Fruit fly (Drosophila melanogaster) whole organism, prepupa: ENCODE data around the gene rtp.
A peak's percentile ranks its signal among the peaks of the same experiment; 100 is the strongest.

Experiments used
- CG10631 ChIP-seq: fragments of 200-800 bp; sonication (Bioruptor generic); optimal IDR thresholded peaks from 2 replicates; lab custom pipeline; 2016; ENCODE audit warnings: missing biosample characterization, missing genetic modification characterization
- CG10669 ChIP-seq: fragments of 200-800 bp; sonication (Bioruptor generic); optimal IDR thresholded peaks from 3 replicates; lab custom pipeline; 2018; ENCODE audit warnings: missing biosample characterization, mild to moderate bottlenecking, missing genetic modification characterization, moderate library complexity
- CG11294 ChIP-seq: fragments of 200-800 bp; sonication (Bioruptor generic); IDR thresholded peaks from 2 replicates; pipeline ENCODE4 v1.3.6; 2022; ENCODE audit warnings: missing biosample characterization, missing genetic modification characterization
- CG11762 ChIP-seq: fragments of 200-800 bp; sonication (Bioruptor generic); optimal IDR thresholded peaks from 3 replicates; lab custom pipeline; 2016; ENCODE audit warnings: missing biosample characterization, missing genetic modification characterization; ENCODE audit not compliant: insufficient read depth
- CG11902 ChIP-seq: fragments of 200-800 bp; sonication (Bioruptor generic); optimal IDR thresholded peaks from 3 replicates; lab custom pipeline; 2016; ENCODE audit warnings: missing biosample characterization, missing genetic modification characterization
- CG15336 ChIP-seq: fragments of 200-800 bp; sonication (Bioruptor generic); IDR thresholded peaks from 2 replicates; pipeline ENCODE4 v1.3.6; 2022; ENCODE audit warnings: missing biosample characterization, missing genetic modification characterization
- CG31627 ChIP-seq: fragments of 200-800 bp; sonication (Bioruptor generic); optimal IDR thresholded peaks from 3 replicates; lab custom pipeline; 2016; ENCODE audit warnings: missing biosample characterization, missing genetic modification characterization
- CG32006 ChIP-seq: fragments of 200-800 bp; sonication (Bioruptor generic); optimal IDR thresholded peaks from 3 replicates; lab custom pipeline; 2017; ENCODE audit warnings: missing biosample characterization, mild to moderate bottlenecking, missing genetic modification characterization
- CG34406 ChIP-seq: fragments of 200-800 bp; sonication (Bioruptor generic); optimal IDR thresholded peaks from 3 replicates; lab custom pipeline; 2016; ENCODE audit warnings: missing biosample characterization, missing genetic modification characterization
- CG6163 ChIP-seq: fragments of 200-800 bp; sonication (Bioruptor generic); IDR thresholded peaks from 3 replicates; pipeline ENCODE4 v1.3.6; 2022; ENCODE audit warnings: missing biosample characterization, missing genetic modification characterization
- CG6276 ChIP-seq: fragments of 200-800 bp; sonication (Bioruptor generic); optimal IDR thresholded peaks from 2 replicates; lab custom pipeline; 2017; ENCODE audit warnings: missing biosample characterization, mild to moderate bottlenecking, missing genetic modification characterization
- CG6808 ChIP-seq: fragments of 200-800 bp; sonication (Bioruptor generic); optimal IDR thresholded peaks from 3 replicates; lab custom pipeline; 2017; ENCODE audit warnings: missing biosample characterization, missing genetic modification characterization, mild to moderate bottlenecking, moderate library complexity, missing genetic modification reagents
- CG6854 ChIP-seq: fragments of 200-800 bp; sonication (Bioruptor generic); optimal IDR thresholded peaks from 2 replicates; lab custom pipeline; 2017; ENCODE audit warnings: missing biosample characterization, mild to moderate bottlenecking, missing genetic modification characterization
- CG7368 ChIP-seq: fragments of 200-800 bp; sonication (Bioruptor generic); optimal IDR thresholded peaks from 3 replicates; lab custom pipeline; 2016; ENCODE audit warnings: missing biosample characterization, missing genetic modification characterization
- CG8119 ChIP-seq: fragments of 200-800 bp; sonication (Bioruptor generic); IDR thresholded peaks from 3 replicates; pipeline ENCODE4 v1.3.6; 2022; ENCODE audit warnings: missing biosample characterization, missing genetic modification characterization
- CG8632 ChIP-seq: fragments of 200-800 bp; sonication (Bioruptor generic); optimal IDR thresholded peaks from 3 replicates; lab custom pipeline; 2016; ENCODE audit warnings: missing biosample characterization, missing genetic modification characterization
- CG9139 ChIP-seq: fragments of 200-800 bp; sonication (Bioruptor generic); optimal IDR thresholded peaks from 3 replicates; lab custom pipeline; 2017; ENCODE audit warnings: missing biosample characterization, mild to moderate bottlenecking, missing genetic modification characterization
- Eip75B ChIP-seq: fragments of 200-800 bp; sonication (Bioruptor generic); optimal IDR thresholded peaks from 3 replicates; lab custom pipeline; 2016; ENCODE audit warnings: missing biosample characterization, missing genetic modification characterization
- Eip78C ChIP-seq: fragments of 200-800 bp; sonication (Bioruptor generic); peaks from one replicate; lab custom pipeline; 2016; ENCODE audit warnings: missing biosample characterization, missing genetic modification characterization
- Eip93F ChIP-seq: fragments of 200-800 bp; sonication (Bioruptor generic); optimal IDR thresholded peaks from 2 replicates; lab custom pipeline; 2016; ENCODE audit warnings: missing biosample characterization, mild to moderate bottlenecking, missing genetic modification characterization
- Ets21C ChIP-seq: fragments of 200-800 bp; sonication (Bioruptor generic); optimal IDR thresholded peaks from 3 replicates; lab custom pipeline; 2016; ENCODE audit warnings: missing biosample characterization, missing genetic modification characterization
- Ets96B ChIP-seq: fragments of 200-800 bp; optimal IDR thresholded peaks from 2 replicates; lab custom pipeline; 2019; ENCODE audit warnings: missing biosample characterization, mild to moderate bottlenecking, missing genetic modification characterization, moderate library complexity
- Gug ChIP-seq: fragments of 200-800 bp; sonication (Bioruptor generic); IDR thresholded peaks from 2 replicates; pipeline ENCODE4 v1.3.6; 2022; ENCODE audit warnings: missing biosample characterization, missing genetic modification characterization
- Hr38 ChIP-seq: sonication (Bioruptor generic); optimal IDR thresholded peaks from 2 replicates; lab custom pipeline; 2016; ENCODE audit warnings: missing biosample characterization, missing genetic modification characterization
- Hr39 ChIP-seq: fragments of 200-800 bp; sonication (Bioruptor generic); optimal IDR thresholded peaks from 2 replicates; lab custom pipeline; 2016; ENCODE audit warnings: missing biosample characterization, missing genetic modification characterization
- Hr4 ChIP-seq: fragments of 200-800 bp; sonication (Bioruptor generic); optimal IDR thresholded peaks from 3 replicates; lab custom pipeline; 2016; ENCODE audit warnings: missing biosample characterization, missing genetic modification characterization
- Lpt ChIP-seq: fragments of 200-800 bp; sonication (Bioruptor generic); optimal IDR thresholded peaks from 3 replicates; lab custom pipeline; 2016; ENCODE audit warnings: missing biosample characterization, missing genetic modification characterization
- OdsH ChIP-seq: fragments of 200-800 bp; sonication (Bioruptor generic); optimal IDR thresholded peaks from 3 replicates; lab custom pipeline; 2016; ENCODE audit warnings: missing biosample characterization, missing genetic modification characterization
- Smox ChIP-seq: fragments of 200-800 bp; sonication (Bioruptor generic); optimal IDR thresholded peaks from 3 replicates; lab custom pipeline; 2016; ENCODE audit warnings: missing biosample characterization, missing genetic modification characterization
- Sox102F ChIP-seq: fragments of 200-800 bp; sonication (Bioruptor generic); optimal IDR thresholded peaks from 2 replicates; lab custom pipeline; 2016; ENCODE audit warnings: missing biosample characterization, mild to moderate bottlenecking, missing genetic modification characterization
- Sox15 ChIP-seq: fragments of 200-800 bp; sonication (Bioruptor generic); optimal IDR thresholded peaks from 3 replicates; lab custom pipeline; 2016; ENCODE audit warnings: missing biosample characterization, missing genetic modification characterization
- achi ChIP-seq: fragments of 200-800 bp; sonication (Bioruptor generic); optimal IDR thresholded peaks from 3 replicates; lab custom pipeline; 2016; ENCODE audit warnings: missing biosample characterization, missing genetic modification characterization
- acj6 ChIP-seq: fragments of 200-800 bp; sonication (Bioruptor generic); optimal IDR thresholded peaks from 3 replicates; lab custom pipeline; 2016; ENCODE audit warnings: missing biosample characterization, missing genetic modification characterization
- cyc ChIP-seq: fragments of 200-800 bp; sonication (Bioruptor generic); optimal IDR thresholded peaks from 3 replicates; lab custom pipeline; 2016; ENCODE audit warnings: missing biosample characterization, missing genetic modification characterization
- dac ChIP-seq: fragments of 200-800 bp; sonication (Bioruptor generic); optimal IDR thresholded peaks from 2 replicates; lab custom pipeline; 2017; ENCODE audit warnings: missing biosample characterization, mild to moderate bottlenecking, missing genetic modification characterization
- eg ChIP-seq: fragments of 200-800 bp; sonication (Bioruptor generic); IDR thresholded peaks from 3 replicates; pipeline ENCODE4 v1.3.6; 2022; ENCODE audit warnings: missing biosample characterization, missing genetic modification characterization
- esn ChIP-seq: fragments of 200-800 bp; sonication (Bioruptor generic); optimal IDR thresholded peaks from 2 replicates; lab custom pipeline; 2016; ENCODE audit warnings: missing biosample characterization, mild to moderate bottlenecking, missing genetic modification characterization, moderate library complexity
- fkh ChIP-seq: fragments of 200-800 bp; sonication (Bioruptor generic); optimal IDR thresholded peaks from 3 replicates; lab custom pipeline; 2017; ENCODE audit warnings: missing biosample characterization, mild to moderate bottlenecking, missing genetic modification characterization, moderate library complexity
- lz ChIP-seq: fragments of 200-800 bp; sonication (Bioruptor generic); optimal IDR thresholded peaks from 3 replicates; lab custom pipeline; 2016; ENCODE audit warnings: missing biosample characterization, missing genetic modification characterization
- net ChIP-seq: fragments of 200-800 bp; sonication (Bioruptor generic); optimal IDR thresholded peaks from 3 replicates; lab custom pipeline; 2016; ENCODE audit warnings: missing biosample characterization, missing genetic modification characterization
- pdm3 ChIP-seq: fragments of 200-800 bp; sonication (Bioruptor generic); optimal IDR thresholded peaks from 3 replicates; lab custom pipeline; 2016; ENCODE audit warnings: missing biosample characterization, missing genetic modification characterization
- salr ChIP-seq, 2 experiments: fragments of 200-800 bp; sonication (Bioruptor generic); optimal IDR thresholded peaks; 3 replicates each; lab custom pipeline; 2016 to 2018; ENCODE audit warnings: missing biosample characterization in 2 of 2, missing genetic modification characterization in 2 of 2, mild to moderate bottlenecking in 1 of 2
- svp ChIP-seq: fragments of 200-800 bp; sonication (Bioruptor generic); peaks from one replicate; lab custom pipeline; 2016; ENCODE audit warnings: missing biosample characterization, missing genetic modification characterization
- topi ChIP-seq: fragments of 200-800 bp; sonication (Bioruptor generic); optimal IDR thresholded peaks from 3 replicates; lab custom pipeline; 2016; ENCODE audit warnings: missing biosample characterization, missing genetic modification characterization
- vri ChIP-seq: fragments of 200-800 bp; sonication (Bioruptor generic); optimal IDR thresholded peaks from 3 replicates; lab custom pipeline; 2016; ENCODE audit warnings: missing biosample characterization, mild to moderate bottlenecking, missing genetic modification characterization

rtp gene

dm6 chr3R:5283360-5283963 is 46.3 kb upstream of the rtp start (continued):
- peak; percentile 76 for TF ChIP-seq Ets96B (tag; lab: Kevin White, UChicago)
- TF ChIP-seq CG11294 (GFP tag; lab: Robert Waterston, UW), result peak; percentile 76
- TF ChIP-seq salr (GFP tag; optimal IDR thresholded peaks at IDR 0.05; lab: Kevin White, UChicago), result peak; percentile 66 to 91
- peak; percentile 92 for TF ChIP-seq pdm3 (GFP tag; lab: Kevin White, UChicago)
- peak; percentile 98 for TF ChIP-seq Eip78C (GFP tag; lab: Kevin White, UChicago)
- TF ChIP-seq Eip93F (GFP tag; lab: Kevin White, UChicago), result peak; percentile 65
- peak; percentile 89 for TF ChIP-seq acj6 (GFP tag; lab: Kevin White, UChicago)
- peak; percentile 80 for TF ChIP-seq Gug (GFP tag; lab: Robert Waterston, UW)
- TF ChIP-seq CG34406 (GFP tag; lab: Kevin White, UChicago), result peak; percentile 86
- peak; percentile 89 for TF ChIP-seq CG10631
- TF ChIP-seq CG31627 (GFP tag; lab: Kevin White, UChicago), result peak; percentile 89
- TF ChIP-seq CG8632 (GFP tag; lab: Kevin White, UChicago), result peak; percentile 78
- peak; percentile 85 for TF ChIP-seq vri (GFP tag; lab: Kevin White, UChicago)
- peak; percentile 82 for TF ChIP-seq CG6808 (GFP tag; lab: Kevin White, UChicago)
- TF ChIP-seq CG10669, result peak; percentile 79
- peak; percentile 72 for TF ChIP-seq CG6854 (GFP tag; lab: Kevin White, UChicago)
- peak; percentile 86 for TF ChIP-seq Lpt
- peak; percentile 89 for TF ChIP-seq Hr39
- TF ChIP-seq cyc (GFP tag; lab: Kevin White, UChicago), result peak; percentile 88
- TF ChIP-seq Sox15, result peak; percentile 74
- peak; percentile 86 for TF ChIP-seq Ets21C (GFP tag; lab: Kevin White, UChicago)
- peak; percentile 87 for TF ChIP-seq Eip75B (GFP tag; lab: Kevin White, UChicago)
- TF ChIP-seq Hr4 (GFP tag; lab: Kevin White, UChicago), result peak; percentile 96
- TF ChIP-seq CG11902 (GFP tag; lab: Kevin White, UChicago), result peak; percentile 70
- TF ChIP-seq dac (GFP tag; lab: Kevin White, UChicago), result peak; percentile 93
- TF ChIP-seq topi (GFP tag; lab: Kevin White, UChicago), result peak; percentile 90
- peak; percentile 88 for TF ChIP-seq achi (GFP tag; lab: Kevin White, UChicago)

- TF ChIP-seq CG34406 (GFP tag; lab: Kevin White, UChicago) (peak; percentile 18), Ets21C (GFP tag; lab: Kevin White, UChicago) (no peak), svp (GFP tag; lab: Kevin White, UChicago) (peak; percentile 76), CG6808 (GFP tag; lab: Kevin White, UChicago) (peak; percentile 6), Smox (peak; percentile 3), CG7368 (GFP tag; lab: Kevin White, UChicago) (peak; percentile 20), Ets96B (tag; lab: Kevin White, UChicago) (no peak), Lpt (peak; percentile 9), CG31627 (GFP tag; lab: Kevin White, UChicago) (peak; percentile 26), cyc (GFP tag; lab: Kevin White, UChicago) (no peak), fkh (no peak), Hr38 (GFP tag; lab: Kevin White, UChicago) (no peak), CG8632 (GFP tag; lab: Kevin White, UChicago) (peak; percentile 6), CG15336 (GFP tag; lab: Robert Waterston, UW) (peak; percentile 61; the same call in 1 of the 2 replicates), CG10631 (no peak), CG8119 (GFP tag; lab: Robert Waterston, UW) (peak; percentile 30; the same call in 1 of the 3 replicates), Sox102F (GFP tag; lab: Kevin White, UChicago) (peak; percentile 46), lz (GFP tag; lab: Kevin White, UChicago) (peak; percentile 28), Eip78C (GFP tag; lab: Kevin White, UChicago) (peak; percentile 39), CG11762 (GFP tag; lab: Kevin White, UChicago) (peak; percentile 27), acj6 (GFP tag; lab: Kevin White, UChicago) (no peak), CG9139 (no peak), eg (peak; percentile 49; the same call in 2 of the 3 replicates), esn (GFP tag; lab: Kevin White, UChicago) (peak; percentile 6), Eip75B (GFP tag; lab: Kevin White, UChicago) (peak; percentile 2), CG6854 (GFP tag; lab: Kevin White, UChicago) (peak; percentile 8), CG32006 (GFP tag; lab: Kevin White, UChicago) (no peak), topi (GFP tag; lab: Kevin White, UChicago) (peak; percentile 16), Sox15 (peak; percentile 5), OdsH (GFP tag; lab: Kevin White, UChicago) (no peak), CG11294 (GFP tag; lab: Robert Waterston, UW) (peak; percentile 24; the same call in 1 of the 2 replicates), CG6276 (GFP tag; lab: Kevin White, UChicago) (peak; percentile 15), Hr4 (GFP tag; lab: Kevin White, UChicago) (peak; percentile 7), net (GFP tag; lab: Kevin White, UChicago) (peak; percentile 9), Hr39 (peak; percentile 31), CG6163 (GFP tag; lab: Robert Waterston, UW) (peak; percentile 79)
Measured at dm6 chr3R:5282755-5283359, 45.7 kb upstream of the rtp start.
